Fruit fly (Drosophila melanogaster): ENCODE data around the gene Acsf3.
A peak's percentile ranks its signal among the peaks of the same experiment; 100 is the strongest.

Acsf3 gene

dm6 chrX:7336962-7337844 is 8.4 kb downstream of the Acsf3 start, which contains the start of gene CBP (continued):
- TF ChIP-seq wor (GFP tag; IDR thresholded peaks at IDR 0.05) (peak; percentile 95), CG3838 (GFP tag; optimal IDR thresholded peaks at IDR 0.05) (peak; percentile 87), CG31365 (tag; optimal IDR thresholded peaks at IDR 0.05) (peak; percentile 91), nerfin-2 (GFP tag; IDR thresholded peaks at IDR 0.05; ENCODE audit: partially characterized antibody) (no peak), crc (GFP tag; optimal IDR thresholded peaks at IDR 0.05) (peak; percentile 96), zfh1 (GFP tag; IDR thresholded peaks at IDR 0.05) (peak; percentile 98), ind (GFP tag; optimal IDR thresholded peaks at IDR 0.05) (peak; percentile 97), shn (GFP tag; optimal IDR thresholded peaks at IDR 0.05) (peak; percentile 97), exex (tag; optimal IDR thresholded peaks at IDR 0.05) (peak; percentile 78), Xbp1 (GFP tag; optimal IDR thresholded peaks at IDR 0.05) (peak; percentile 98), Sry-δ (GFP tag; optimal IDR thresholded peaks at IDR 0.05) (peak; percentile 67), CG15514 (GFP tag; optimal IDR thresholded peaks at IDR 0.05) (peak; percentile 90), CG4424 (GFP tag; optimal IDR thresholded peaks at IDR 0.05) (peak; percentile 98), MBD-R2 (GFP tag; IDR thresholded peaks at IDR 0.05) (peak; percentile 81), da (GFP tag; optimal IDR thresholded peaks at IDR 0.05) (peak; percentile 97), gcm (GFP tag; optimal IDR thresholded peaks at IDR 0.05) (peak; percentile 99), seq (GFP tag; IDR thresholded peaks at IDR 0.05) (peak; percentile 97), CG11085 (GFP tag; IDR thresholded peaks at IDR 0.05) (peak; percentile 83), tgo (GFP tag; IDR thresholded peaks at IDR 0.05) (peak; percentile 94), Gug (GFP tag; IDR thresholded peaks at IDR 0.05) (peak; percentile 93), vnd (GFP tag; IDR thresholded peaks at IDR 0.05; ENCODE audit: partially characterized antibody) (no peak), Hsf (GFP tag; optimal IDR thresholded peaks at IDR 0.05) (peak; percentile 98), Meics (GFP tag; optimal IDR thresholded peaks at IDR 0.05) (peak; percentile 96), chm (GFP tag; IDR thresholded peaks at IDR 0.05) (peak; percentile 96), CG1832 (GFP tag; optimal IDR thresholded peaks at IDR 0.05) (no peak), Antp (GFP tag; optimal IDR thresholded peaks at IDR 0.05) (peak; percentile 98), al (GFP tag; IDR thresholded peaks at IDR 0.05) (peak; percentile 72), inv (GFP tag; IDR thresholded peaks at IDR 0.05; ENCODE audit: partially characterized antibody) (no peak), CG42726 (GFP tag; IDR thresholded peaks at IDR 0.05; ENCODE audit: partially characterized antibody) (no peak), pum (GFP tag; optimal IDR thresholded peaks at IDR 0.05) (peak; percentile 98), ci (GFP tag; IDR thresholded peaks at IDR 0.05) (peak; percentile 98), CG12391 (tag; optimal IDR thresholded peaks at IDR 0.05) (peak; percentile 99), sr (GFP tag; IDR thresholded peaks at IDR 0.05) (peak; percentile 91; the same call in 2 of the 3 replicates), abd-A (tag; optimal IDR thresholded peaks at IDR 0.05) (peak; percentile 81), ems (GFP tag; optimal IDR thresholded peaks at IDR 0.05) (peak; percentile 97), CG10321 (GFP tag; IDR thresholded peaks at IDR 0.05) (peak; percentile 76), corto (GFP tag; optimal IDR thresholded peaks at IDR 0.05) (peak; percentile 75), Dad (GFP tag; optimal IDR thresholded peaks at IDR 0.05) (peak; percentile 95), Dref (GFP tag; IDR thresholded peaks at IDR 0.05) (no peak), sc (optimal IDR thresholded peaks at IDR 0.05) (no peak), sc (GFP tag; optimal IDR thresholded peaks at IDR 0.05) (peak; percentile 99), CG14860 (GFP tag; IDR thresholded peaks at IDR 0.05; ENCODE audit: partially characterized antibody) (no peak), knrl (GFP tag; IDR thresholded peaks at IDR 0.05; ENCODE audit: partially characterized antibody) (no peak), Side (GFP tag; optimal IDR thresholded peaks at IDR 0.05) (peak; percentile 98), sima (GFP tag; optimal IDR thresholded peaks at IDR 0.05) (peak; percentile 88), Spps (tag; optimal IDR thresholded peaks at IDR 0.05) (peak; percentile 99), tll (GFP tag; optimal IDR thresholded peaks at IDR 0.05) (peak in 1 of 2 experiments; percentile 73), CG10959 (GFP tag; IDR thresholded peaks at IDR 0.05) (peak; percentile 96), sd (tag; optimal IDR thresholded peaks at IDR 0.05) (peak; percentile 90)
